Worm (Caenorhabditis elegans) whole organism, L4 larva: Measurements from ENCODE around the gene srh-286.

Experiments
- F10B5.3 ChIP-seq: sonication (generic microtip); optimal IDR thresholded peaks from 2 replicates; lab custom pipeline; 2016; ENCODE audit warnings: mild to moderate bottlenecking, missing genetic modification characterization, missing compliant biosample characterization
- T20F7.1 ChIP-seq: fragments of 200-800 bp; sonication (Bioruptor generic); optimal IDR thresholded peaks from 2 replicates; lab custom pipeline; 2018; ENCODE audit warnings: mild to moderate bottlenecking, missing genetic modification characterization, missing compliant biosample characterization
- T26A8.4 ChIP-seq: fragments of 200-800 bp; sonication (Bioruptor generic); IDR thresholded peaks from 2 replicates; pipeline ENCODE4 v1.3.6; 2022; ENCODE audit warnings: missing genetic modification characterization, missing compliant biosample characterization
- Y105C5A.15 ChIP-seq: fragments of 200-800 bp; sonication (Bioruptor generic); IDR thresholded peaks from 2 replicates; pipeline ENCODE4 v1.3.6; 2022; ENCODE audit warnings: missing genetic modification characterization, missing compliant biosample characterization
- ama-1 ChIP-seq: fragments of 150-350 bp; optimal IDR thresholded peaks from 2 replicates; lab custom pipeline; 2014; ENCODE audit warnings: inconsistent platforms, mixed read lengths
- ceh-20 ChIP-seq: fragments of 200-800 bp; sonication (Bioruptor generic); IDR thresholded peaks from 2 replicates; pipeline ENCODE4 v1.3.6; 2022; ENCODE audit warnings: missing genetic modification reagents, missing genetic modification characterization, missing compliant biosample characterization
- ceh-28 ChIP-seq: fragments of 150-350 bp; optimal IDR thresholded peaks from 2 replicates; lab custom pipeline; 2014; ENCODE audit warnings: missing biosample characterization, missing genetic modification reagents, missing genetic modification characterization
- ceh-32 ChIP-seq: sonication (generic microtip); optimal IDR thresholded peaks from 2 replicates; lab custom pipeline; 2016; ENCODE audit warnings: mild to moderate bottlenecking, missing genetic modification characterization, missing compliant biosample characterization; ENCODE audit not compliant: poor library complexity
- ceh-62 ChIP-seq: sonication (generic microtip); optimal IDR thresholded peaks from 2 replicates; lab custom pipeline; 2017; ENCODE audit warnings: missing biosample characterization, missing genetic modification characterization
- ctbp-1 ChIP-seq: fragments of 200-800 bp; sonication (Bioruptor generic); IDR thresholded peaks from 2 replicates; pipeline ENCODE4 v1.3.6; 2022; ENCODE audit warnings: missing genetic modification reagents, missing genetic modification characterization, missing compliant biosample characterization
- daf-12 ChIP-seq: fragments of 150-350 bp; optimal IDR thresholded peaks from 2 replicates; lab custom pipeline; 2014; ENCODE audit warnings: missing biosample characterization, missing genetic modification reagents, missing genetic modification characterization
- dmd-8 ChIP-seq: fragments of 200-800 bp; sonication (Bioruptor generic); IDR thresholded peaks from 2 replicates; pipeline ENCODE4 v1.3.6; 2022; ENCODE audit warnings: missing genetic modification characterization, missing compliant biosample characterization
- dmd-9 ChIP-seq: fragments of 200-800 bp; sonication (Bioruptor generic); IDR thresholded peaks from 2 replicates; pipeline ENCODE4 v1.3.6; 2022; ENCODE audit warnings: missing genetic modification reagents, missing genetic modification characterization, missing compliant biosample characterization
- duxl-1 ChIP-seq: sonication (generic microtip); optimal IDR thresholded peaks from 2 replicates; lab custom pipeline; 2016; ENCODE audit warnings: mild to moderate bottlenecking, missing genetic modification characterization, moderate library complexity, missing compliant biosample characterization; ENCODE audit not compliant: poor library complexity
- egl-43 ChIP-seq: fragments of 200-800 bp; sonication (Bioruptor generic); IDR thresholded peaks from 2 replicates; pipeline ENCODE4 v1.3.6; 2022; ENCODE audit warnings: missing genetic modification reagents, missing genetic modification characterization, missing compliant biosample characterization
- hlh-30 ChIP-seq: sonication (generic microtip); optimal IDR thresholded peaks from 2 replicates; lab custom pipeline; 2017; ENCODE audit warnings: antibody characterized with exemption, mild to moderate bottlenecking, missing genetic modification characterization, missing compliant biosample characterization; ENCODE audit not compliant: insufficient read depth
- lim-7 ChIP-seq: fragments of 200-800 bp; sonication (Bioruptor generic); IDR thresholded peaks from 2 replicates; pipeline ENCODE4 v1.3.6; 2022; ENCODE audit warnings: missing genetic modification characterization, missing compliant biosample characterization
- lin-1 ChIP-seq: fragments of 200-800 bp; sonication (Bioruptor generic); IDR thresholded peaks from 2 replicates; pipeline ENCODE4 v1.3.6; 2022; ENCODE audit warnings: missing genetic modification reagents, missing genetic modification characterization, missing compliant biosample characterization
- lin-13 ChIP-seq: fragments of 150-350 bp; optimal IDR thresholded peaks from 2 replicates; lab custom pipeline; 2014; ENCODE audit warnings: missing biosample characterization, missing genetic modification reagents, missing genetic modification characterization
- lin-15B ChIP-seq: fragments of 150-350 bp; sonication (generic microtip); optimal IDR thresholded peaks from 3 replicates; lab custom pipeline; 2014; ENCODE audit warnings: missing biosample characterization, missing genetic modification characterization
- lin-29 ChIP-seq: fragments of 200-800 bp; sonication (Bioruptor generic); IDR thresholded peaks from 2 replicates; pipeline ENCODE4 v1.3.6; 2022; ENCODE audit warnings: missing genetic modification reagents, missing genetic modification characterization, missing compliant biosample characterization
- lin-39 ChIP-seq: fragments of 150-350 bp; optimal IDR thresholded peaks from 2 replicates; lab custom pipeline; 2014; ENCODE audit warnings: missing biosample characterization, missing genetic modification reagents, missing genetic modification characterization
- madf-5 ChIP-seq, 2 experiments: fragments of 200-800 bp; sonication (Bioruptor generic); IDR thresholded peaks; 2 replicates each; pipeline ENCODE4 v1.3.6; 2022; ENCODE audit warnings: missing compliant biosample characterization in 2 of 2, missing genetic modification characterization in 2 of 2
- madf-9 ChIP-seq: fragments of 200-800 bp; sonication (Bioruptor generic); conservative IDR thresholded peaks from 2 replicates; pipeline ENCODE4 v1.3.6; 2022; ENCODE audit warnings: missing genetic modification reagents, missing genetic modification characterization, missing compliant biosample characterization
- mdl-1 ChIP-seq, 2 experiments: fragments of 150-350 bp in 1 of 2; sonication (generic microtip) in 1 of 2; optimal IDR thresholded peaks; 2 replicates each; lab custom pipeline; 2014 to 2017; ENCODE audit warnings: missing biosample characterization in 2 of 2, missing genetic modification characterization in 2 of 2
- mes-2 ChIP-seq: sonication (generic microtip); optimal IDR thresholded peaks from 2 replicates; lab custom pipeline; 2016; ENCODE audit warnings: missing genotype, mild to moderate bottlenecking, missing genetic modification characterization, missing compliant biosample characterization; ENCODE audit not compliant: poor library complexity, severe bottlenecking
- mxl-2 ChIP-seq: fragments of 200-800 bp; sonication (Bioruptor generic); conservative IDR thresholded peaks from 2 replicates; pipeline ENCODE4 v1.3.6; 2022; ENCODE audit warnings: missing genetic modification reagents, missing genetic modification characterization, missing compliant biosample characterization
- nhr-111 ChIP-seq: fragments of 200-800 bp; sonication (Bioruptor generic); optimal IDR thresholded peaks from 2 replicates; lab custom pipeline; 2018; ENCODE audit warnings: mild to moderate bottlenecking, missing genetic modification characterization, missing compliant biosample characterization
- nhr-237 ChIP-seq: sonication (generic microtip); optimal IDR thresholded peaks from 2 replicates; lab custom pipeline; 2017; ENCODE audit warnings: missing biosample characterization, missing genetic modification characterization
- nhr-25 ChIP-seq: sonication (generic microtip); optimal IDR thresholded peaks from 2 replicates; lab custom pipeline; 2017; ENCODE audit warnings: missing genetic modification characterization, mild to moderate bottlenecking, missing compliant biosample characterization, antibody characterized with exemption, moderate library complexity, borderline replicate concordance; ENCODE audit not compliant: insufficient read depth
- nhr-48 ChIP-seq: sonication (generic microtip); optimal IDR thresholded peaks from 2 replicates; lab custom pipeline; 2016; ENCODE audit warnings: mild to moderate bottlenecking, missing genetic modification characterization, missing compliant biosample characterization
- nhr-76 ChIP-seq: fragments of 150-350 bp; optimal IDR thresholded peaks from 2 replicates; lab custom pipeline; 2014; ENCODE audit warnings: missing biosample characterization, missing genetic modification characterization
- nhr-77 ChIP-seq: fragments of 150-350 bp; optimal IDR thresholded peaks from 2 replicates; lab custom pipeline; 2014; ENCODE audit warnings: missing biosample characterization, missing genetic modification characterization
- php-3 ChIP-seq: fragments of 200-800 bp; sonication (Bioruptor generic); IDR thresholded peaks from 2 replicates; pipeline ENCODE4 v1.3.6; 2022; ENCODE audit warnings: missing genetic modification reagents, missing genetic modification characterization, missing compliant biosample characterization
- sdz-12 ChIP-seq: fragments of 200-800 bp; sonication (Bioruptor generic); optimal IDR thresholded peaks from 2 replicates; lab custom pipeline; 2018; ENCODE audit warnings: mild to moderate bottlenecking, missing genetic modification characterization, missing compliant biosample characterization
- set-16 ChIP-seq: fragments of 200-800 bp; sonication (Bioruptor generic); IDR thresholded peaks from 2 replicates; pipeline ENCODE4 v1.3.6; 2022; ENCODE audit warnings: missing genetic modification reagents, missing genetic modification characterization, missing compliant biosample characterization
- tra-1 ChIP-seq: fragments of 200-800 bp; sonication (Bioruptor generic); IDR thresholded peaks from 2 replicates; pipeline ENCODE4 v1.3.6; 2022; ENCODE audit warnings: missing genetic modification reagents, missing genetic modification characterization, missing compliant biosample characterization
- unc-130 ChIP-seq: sonication (generic microtip); optimal IDR thresholded peaks from 2 replicates; lab custom pipeline; 2016; ENCODE audit warnings: missing genetic modification reagents, missing genetic modification characterization, missing compliant biosample characterization
- zfp-2 ChIP-seq: sonication (generic microtip); optimal IDR thresholded peaks from 2 replicates; lab custom pipeline; 2016; ENCODE audit warnings: mild to moderate bottlenecking, missing genetic modification characterization, missing compliant biosample characterization
- zfp-3 ChIP-seq: fragments of 200-800 bp; sonication (Bioruptor generic); conservative IDR thresholded peaks from 2 replicates; pipeline ENCODE4 v1.3.6; 2022; ENCODE audit warnings: missing genetic modification reagents, missing genetic modification characterization, missing compliant biosample characterization
- zip-2 ChIP-seq: fragments of 150-350 bp; optimal IDR thresholded peaks from 2 replicates; lab custom pipeline; 2014; ENCODE audit warnings: missing biosample characterization, missing genetic modification characterization
- ztf-7 ChIP-seq: fragments of 150-350 bp; optimal IDR thresholded peaks from 2 replicates; lab custom pipeline; 2014; ENCODE audit warnings: missing biosample characterization, missing genetic modification characterization

srh-286 gene

ce11 chrV:17805323-17805722 is 38.7 kb downstream of the srh-286 start, which contains the start of gene srh-291 (continued):
- no peak for TF ChIP-seq duxl-1 (tag; lab: Kevin White, UChicago)
- no peak for TF ChIP-seq egl-43 (GFP tag; lab: Robert Waterston, UW)
- TF ChIP-seq tra-1 (GFP tag; lab: Robert Waterston, UW) = no peak
- no peak for TF ChIP-seq ctbp-1 (GFP tag; lab: Robert Waterston, UW)
- no peak for TF ChIP-seq nhr-25 (tag; lab: Kevin White, UChicago)

DNA sequence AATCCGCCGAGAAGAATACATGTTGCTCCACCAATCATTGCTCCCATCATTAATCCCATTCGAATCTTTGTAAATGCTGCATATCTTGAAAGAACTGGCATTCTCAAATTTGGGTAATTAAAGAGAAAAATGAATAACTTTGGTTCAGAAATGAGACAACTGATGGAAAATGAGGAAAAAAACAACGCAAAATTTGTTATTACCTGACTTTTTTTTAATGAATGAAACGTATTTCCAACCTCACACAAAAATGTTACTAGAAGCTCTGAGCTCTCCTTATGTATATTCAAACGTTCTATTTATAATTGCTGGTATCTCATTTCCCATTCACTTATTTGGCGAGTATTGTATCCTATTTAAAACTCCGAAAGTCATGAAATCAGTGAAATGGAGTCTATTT is 41.5 kb downstream of the srh-286 start, which contains the start of the genes Y94A7B.11 and srh-292:
TSS of gene Y94A7B.11 (minus strand) at position 101 of the 400 bp plus-strand sequence.
TSS of gene srh-292 (plus strand) at position 251 of the 400 bp plus-strand sequence.
- TF ChIP-seq Y105C5A.15 (no peak), lin-13 (GFP tag; lab: Kevin White, UChicago) (no peak), madf-9 (GFP tag; lab: Robert Waterston, UW) (no peak), daf-12 (tag; lab: Kevin White, UChicago) (no peak), nhr-76 (tag; lab: Kevin White, UChicago) (no peak), ceh-32 (no peak), ama-1 (lab: Kevin White, UChicago) (no peak), ztf-7 (no peak), unc-130 (GFP tag; lab: Kevin White, UChicago) (no peak), mdl-1 (tag; optimal IDR thresholded peaks at IDR 0.05; lab: Kevin White, UChicago) (no peak), T20F7.1 (GFP tag; lab: Kevin White, UChicago) (no peak), lin-29 (GFP tag; lab: Robert Waterston, UW) (no peak), nhr-48 (tag; lab: Kevin White, UChicago) (no peak), php-3 (GFP tag; lab: Robert Waterston, UW) (no peak), mes-2 (tag; lab: Kevin White, UChicago) (no peak), dmd-8 (GFP tag; lab: Robert Waterston, UW) (no peak), lim-7 (GFP tag; lab: Robert Waterston, UW) (no peak), madf-5 (GFP tag; IDR thresholded peaks at IDR 0.05; lab: Robert Waterston, UW) (no peak)
- TF ChIP-seq, all 104 proteins: peak for 0

DNA sequence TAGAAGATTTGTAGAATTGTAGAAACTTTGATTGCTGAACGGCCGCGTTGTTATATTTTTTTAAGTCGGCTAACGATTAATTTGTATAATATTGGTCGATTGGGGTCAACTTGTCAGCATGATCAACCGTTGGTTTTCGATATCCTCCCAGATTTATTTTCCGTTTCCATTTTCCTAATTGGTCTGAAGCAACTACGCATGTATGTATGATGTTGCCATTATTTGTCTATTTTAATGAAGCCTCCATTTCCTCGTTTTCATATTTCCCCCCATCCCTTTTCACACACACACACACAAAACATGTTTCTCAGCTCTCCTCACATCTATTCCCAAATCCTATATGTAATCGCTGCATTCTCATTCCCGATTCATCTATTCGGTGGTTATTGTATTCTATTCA is 43.5 kb downstream of the srh-286 start, which contains the start of gene srh-287:
TSS of gene srh-287 (plus strand) at position 301 of the 400 bp plus-strand sequence.
- TF ChIP-seq ceh-20 (GFP tag; lab: Robert Waterston, UW) (no peak), zfp-2 (tag; lab: Kevin White, UChicago) (no peak), ceh-62 (no peak), mxl-2 (GFP tag; lab: Robert Waterston, UW) (no peak), nhr-111 (no peak), lin-15B (no peak), nhr-77 (no peak), nhr-237 (tag; lab: Kevin White, UChicago) (no peak)

- TF ChIP-seq Y105C5A.15 (no peak), sdz-12 (GFP tag; lab: Kevin White, UChicago) (no peak), lin-39 (tag; lab: Kevin White, UChicago) (no peak), hlh-30 (tag; lab: Kevin White, UChicago) (no peak), ceh-28 (tag; lab: Kevin White, UChicago) (no peak), zfp-3 (GFP tag; lab: Robert Waterston, UW) (no peak), F10B5.3 (no peak), set-16 (GFP tag; lab: Robert Waterston, UW) (no peak), nhr-237 (tag; lab: Kevin White, UChicago) (no peak), lin-1 (no peak), T26A8.4 (GFP tag; lab: Robert Waterston, UW) (no peak), zip-2 (tag; lab: Kevin White, UChicago) (no peak), ceh-62 (no peak), dmd-9 (GFP tag; lab: Robert Waterston, UW) (no peak)
Measured at ce11 chrV:17798789-17799188, 45.2 kb downstream of the srh-286 start, which contains the start of gene srx-18. TSS of gene srx-18 (minus strand) at chrV:17798889.
